Fruit fly (Drosophila melanogaster): Measurements from ENCODE around the gene CG13004.

Gene CG13004

DNA sequence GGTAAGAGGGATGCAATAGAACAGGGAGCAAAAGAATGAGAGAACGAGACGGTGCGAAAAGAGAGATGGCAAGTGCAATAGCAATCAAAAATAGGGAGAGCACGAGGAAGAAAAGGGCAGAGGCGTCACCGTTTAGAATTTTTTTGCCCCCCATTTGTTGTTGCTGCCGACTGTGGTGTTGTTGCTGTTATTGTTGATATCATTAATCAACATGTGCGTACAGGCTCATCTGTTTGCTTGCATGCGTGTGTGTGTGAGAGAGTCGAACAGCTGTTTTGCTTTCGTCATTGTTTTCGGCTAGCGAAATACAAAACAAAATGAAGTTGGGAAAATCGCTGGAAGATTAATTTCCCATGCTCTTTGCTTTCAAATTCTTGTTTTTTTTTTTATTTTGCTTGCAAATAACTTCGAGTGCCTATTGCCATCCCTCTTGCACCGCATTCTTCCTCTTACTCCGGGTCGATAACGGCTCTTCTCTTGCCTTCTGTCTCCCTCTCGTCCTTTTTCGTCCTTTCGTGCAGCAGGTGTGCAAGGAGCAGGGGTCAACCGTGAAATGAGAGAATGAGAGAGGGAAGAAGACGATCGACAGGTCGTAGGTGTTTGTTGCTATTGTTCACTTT lies 42.1 kb downstream of the CG13004 start (continued):
- TF ChIP-seq ara (GFP tag; IDR thresholded peaks at IDR 0.05) (no peak), CG10543 (GFP tag; optimal IDR thresholded peaks at IDR 0.05) (peak; percentile 10), lmd (GFP tag; IDR thresholded peaks at IDR 0.05) (no peak), CG6654 (GFP tag; optimal IDR thresholded peaks at IDR 0.05) (no peak), kah (GFP tag; optimal IDR thresholded peaks at IDR 0.05) (peak; percentile 73), H2.0 (GFP tag; IDR thresholded peaks at IDR 0.05) (no peak), stwl (tag; optimal IDR thresholded peaks at IDR 0.05) (no peak), Bgb (GFP tag; IDR thresholded peaks at IDR 0.05; ENCODE audit: partially characterized antibody) (no peak), hkb (optimal IDR thresholded peaks at IDR 0.05) (no peak), hkb (GFP tag; IDR thresholded peaks at IDR 0.05) (0 out of 2 replicates have a peak, but pooled peaks have one; percentile 8), crol (GFP tag; IDR thresholded peaks at IDR 0.05) (peak; percentile 85), Poxn (GFP tag; IDR thresholded peaks at IDR 0.05) (no peak), CG1832 (GFP tag; optimal IDR thresholded peaks at IDR 0.05) (peak; percentile 33), org-1 (GFP tag; optimal IDR thresholded peaks at IDR 0.05) (no peak), CG8924 (tag; optimal IDR thresholded peaks at IDR 0.05) (peak; percentile 5), Dad (GFP tag; optimal IDR thresholded peaks at IDR 0.05) (no peak), Optix (GFP tag; IDR thresholded peaks at IDR 0.05) (no peak), CG7786 (GFP tag; optimal IDR thresholded peaks at IDR 0.05) (no peak), jing (GFP tag; optimal IDR thresholded peaks at IDR 0.05) (no peak), chif (GFP tag; optimal IDR thresholded peaks at IDR 0.05) (no peak), psq (GFP tag; optimal IDR thresholded peaks at IDR 0.05) (peak; percentile 18), CG15269 (tag; optimal IDR thresholded peaks at IDR 0.05) (no peak), CG6854 (GFP tag; optimal IDR thresholded peaks at IDR 0.05) (no peak), CG2129 (GFP tag; IDR thresholded peaks at IDR 0.05; ENCODE audit: partially characterized antibody) (no peak), MBD-R2 (GFP tag; IDR thresholded peaks at IDR 0.05) (no peak), CG2875 (GFP tag; optimal IDR thresholded peaks at IDR 0.05) (no peak), CG17385 (GFP tag; optimal IDR thresholded peaks at IDR 0.05) (peak; percentile 40), CG13287 (GFP tag; IDR thresholded peaks at IDR 0.05; ENCODE audit: partially characterized antibody) (peak; percentile 9; the same call in 1 of the 2 replicates), onecut (GFP tag; IDR thresholded peaks at IDR 0.05) (peak; percentile 66), amos (GFP tag; IDR thresholded peaks at IDR 0.05; ENCODE audit: partially characterized antibody) (no peak)

DNA sequence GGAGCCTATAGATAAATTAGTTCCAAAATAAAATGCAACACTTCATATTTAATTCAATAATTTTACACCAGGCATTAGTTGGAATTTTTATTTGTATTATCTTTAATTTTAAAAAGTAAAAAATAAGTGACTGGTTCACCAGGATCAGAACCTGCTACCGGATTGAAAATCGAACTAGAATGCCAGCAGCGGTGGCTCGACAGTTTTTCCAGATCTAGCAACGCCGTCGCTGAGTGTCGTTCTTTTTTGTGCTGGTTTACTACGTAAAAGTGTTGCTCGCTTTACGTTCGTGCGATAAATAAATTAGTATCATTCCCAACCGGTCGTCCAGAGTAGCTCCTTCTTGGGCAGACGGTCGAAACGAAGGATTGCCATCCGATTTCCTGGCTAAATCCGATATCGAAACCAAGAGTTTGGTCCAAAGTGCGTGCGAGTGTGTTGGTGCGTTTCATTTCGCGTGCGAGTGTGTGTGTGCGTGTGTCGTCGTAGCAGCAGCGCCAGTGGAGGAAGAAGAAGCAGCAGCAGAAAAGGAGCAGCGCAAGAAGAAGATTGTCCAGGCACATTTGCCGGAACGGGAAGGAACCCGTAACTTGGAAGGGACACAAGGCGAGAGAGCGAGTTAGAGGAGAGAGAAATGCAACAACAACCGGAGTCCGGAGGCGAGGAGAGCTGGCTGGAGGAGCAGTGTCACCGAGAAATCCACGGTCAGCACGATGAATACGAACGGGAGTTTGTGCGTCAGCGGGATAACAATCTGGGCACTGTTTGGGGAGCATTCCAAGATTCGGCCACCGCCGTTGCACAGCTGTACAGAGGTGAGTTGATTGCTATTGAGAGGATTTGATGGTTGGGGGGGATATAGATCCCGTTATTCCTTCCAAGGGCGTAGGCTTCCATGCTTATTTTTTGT lies 43.1 kb downstream of the CG13004 start, which contains the start of gene CG4768:
Gene CG4768, plus strand, starts transcription at position 200 of the 910 bp plus-strand sequence.
- no peak for TF ChIP-seq CG31388 (GFP tag; optimal IDR thresholded peaks at IDR 0.05)
- no peak for TF ChIP-seq Hmx (GFP tag; optimal IDR thresholded peaks at IDR 0.05)
- TF ChIP-seq fd64A (GFP tag; optimal IDR thresholded peaks at IDR 0.05) = no peak
- no peak for TF ChIP-seq CG7556 (GFP tag; optimal IDR thresholded peaks at IDR 0.05)
- TF ChIP-seq Ssrp (tag; optimal IDR thresholded peaks at IDR 0.05) = no peak
- peak; percentile 33; the same call in 1 of the 2 replicates for TF ChIP-seq MBD-R2 (GFP tag; IDR thresholded peaks at IDR 0.05)
- peak; percentile 3 for TF ChIP-seq HmgD (GFP tag; optimal IDR thresholded peaks at IDR 0.05)
- TF ChIP-seq unc-4 (GFP tag; IDR thresholded peaks at IDR 0.05; ENCODE audit: partially characterized antibody) = 0 out of 2 replicates have a peak, but pooled peaks have one; percentile 21
- TF ChIP-seq Opbp (GFP tag; IDR thresholded peaks at IDR 0.05; ENCODE audit: partially characterized antibody) = no peak
- TF ChIP-seq Fer1 (GFP tag; optimal IDR thresholded peaks at IDR 0.05) = peak; percentile 17
- TF ChIP-seq slbo (GFP tag; IDR thresholded peaks at IDR 0.05) = 0 out of 2 replicates have a peak, but pooled peaks have one; percentile 17
- no peak for TF ChIP-seq CG1832 (GFP tag; optimal IDR thresholded peaks at IDR 0.05)
- 0 out of 2 replicates have a peak, but pooled peaks have one; percentile 8 for TF ChIP-seq Rfx (GFP tag; IDR thresholded peaks at IDR 0.05)
- TF ChIP-seq Atf-2 (GFP tag; optimal IDR thresholded peaks at IDR 0.05) = no peak
- TF ChIP-seq Dref (GFP tag; IDR thresholded peaks at IDR 0.05) = peak; percentile 44
- no peak for TF ChIP-seq Antp (GFP tag; optimal IDR thresholded peaks at IDR 0.05)
- TF ChIP-seq nom (GFP tag; optimal IDR thresholded peaks at IDR 0.05) = peak; percentile 17
- peak; percentile 14 for TF ChIP-seq Sry-β (GFP tag; optimal IDR thresholded peaks at IDR 0.05)
- TF ChIP-seq dmrt99B (tag; optimal IDR thresholded peaks at IDR 0.05) = no peak
- TF ChIP-seq CG9437 (GFP tag; optimal IDR thresholded peaks at IDR 0.05) = peak; percentile 24

All from whole organism, embryonic.